Worm (Caenorhabditis elegans): Measurements from ENCODE around the gene pqn-2.
"Not testable (repeated sequence)": the region's sequence is repeated elsewhere in the genome, so short reads cannot be mapped to it uniquely, and the experiment has no call there.

The pqn-2 gene

ce11 chrV:10382142-10382541 is at the start of gene pqn-2:
Gene pqn-2, plus strand, starts transcription at chrV:10382442.
- no peak for TF ChIP-seq him-1 (tag; optimal IDR thresholded peaks at IDR 0.05)
- no peak for TF ChIP-seq dao-5 (tag; optimal IDR thresholded peaks at IDR 0.05)
- TF ChIP-seq W03F9.2 (tag; optimal IDR thresholded peaks at IDR 0.05) = no peak

DNA sequence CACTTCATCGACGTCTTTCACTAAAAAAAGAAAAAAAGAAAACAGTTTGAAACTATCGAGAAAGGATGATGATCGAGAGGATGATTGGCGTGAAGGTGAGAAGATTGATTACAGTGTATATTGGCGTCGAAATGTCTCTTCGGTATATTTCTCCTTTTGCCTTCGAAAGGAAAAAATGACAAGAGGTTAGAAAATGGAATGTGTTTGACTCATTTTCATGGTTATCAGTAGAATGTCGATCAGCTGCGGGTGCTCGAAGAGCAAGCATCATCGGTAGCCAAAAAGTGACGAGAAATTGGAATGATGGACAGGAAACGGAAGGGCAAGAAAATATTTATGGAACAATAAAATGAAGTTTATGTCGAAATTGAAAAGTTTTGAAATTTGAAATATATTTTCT is 48.4 kb upstream of the pqn-2 start:
- TF ChIP-seq dao-5 (tag; optimal IDR thresholded peaks at IDR 0.05) (no peak), W03F9.2 (tag; optimal IDR thresholded peaks at IDR 0.05) (no peak), him-1 (tag; optimal IDR thresholded peaks at IDR 0.05) (no peak)

DNA sequence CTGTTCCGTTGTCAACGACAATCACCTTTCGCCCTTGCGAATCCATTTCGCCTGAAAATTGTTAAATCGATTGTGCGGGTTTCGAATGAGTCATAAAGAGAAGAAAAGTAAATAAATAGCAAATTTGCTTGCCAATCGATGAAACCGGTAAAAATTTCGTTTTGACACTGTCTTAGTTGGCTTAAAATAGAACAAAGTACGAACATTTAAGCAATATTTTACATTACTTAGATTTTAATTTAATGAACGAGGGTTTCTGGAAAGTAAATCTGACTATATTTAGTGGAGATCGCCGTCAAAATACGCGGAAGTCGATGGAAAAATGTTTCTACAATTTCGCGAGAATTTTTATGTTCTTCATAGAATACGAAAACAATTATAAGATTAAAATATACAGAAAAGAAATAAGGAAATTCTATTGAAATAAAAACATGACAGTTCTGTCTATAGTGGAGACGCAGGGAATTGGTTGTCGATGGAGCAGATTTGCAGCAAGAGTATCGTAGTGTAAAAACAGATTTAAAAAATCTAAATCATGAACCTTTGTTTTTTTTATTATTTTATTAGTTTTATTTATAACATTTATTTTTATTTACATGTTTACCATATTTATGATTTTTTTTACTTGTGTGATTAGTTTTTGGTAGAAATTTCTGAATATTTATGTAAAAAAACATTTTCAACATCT is 43.8 kb upstream of the pqn-2 start, which contains the start of gene arx-2:
Gene arx-2 (minus strand): TSS at position 51 of the 688 bp plus-strand sequence.
- TF ChIP-seq him-1 (tag; optimal IDR thresholded peaks at IDR 0.05) (no peak), W03F9.2 (tag; optimal IDR thresholded peaks at IDR 0.05) (peak; percentile 90)

DNA sequence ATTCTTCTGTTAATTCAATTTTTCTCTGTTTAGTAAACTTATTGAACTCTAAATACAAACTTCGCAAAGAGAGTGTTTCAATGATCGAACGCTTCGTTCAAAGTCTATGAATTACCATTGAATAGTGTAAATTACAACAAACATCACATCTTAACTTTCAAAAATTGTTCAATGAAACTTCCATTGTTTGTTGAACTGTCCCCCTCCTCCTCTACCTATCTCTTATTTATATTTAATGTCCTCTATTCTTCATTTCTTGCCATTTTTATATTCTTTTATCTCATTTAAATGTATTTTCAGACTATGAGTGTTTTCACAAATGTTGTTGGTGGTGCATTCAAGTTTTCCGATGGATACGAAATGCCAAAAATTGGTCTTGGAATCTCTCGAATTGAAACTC is 43.0 kb upstream of the pqn-2 start, which contains the start of gene K07C5.2:
Gene K07C5.2 (plus strand): TSS at position 301 of the 400 bp plus-strand sequence.
- no peak for TF ChIP-seq W03F9.2 (tag; optimal IDR thresholded peaks at IDR 0.05)
- no peak for TF ChIP-seq him-1 (tag; optimal IDR thresholded peaks at IDR 0.05)
- TF ChIP-seq dao-5 (tag; optimal IDR thresholded peaks at IDR 0.05) = no peak

DNA sequence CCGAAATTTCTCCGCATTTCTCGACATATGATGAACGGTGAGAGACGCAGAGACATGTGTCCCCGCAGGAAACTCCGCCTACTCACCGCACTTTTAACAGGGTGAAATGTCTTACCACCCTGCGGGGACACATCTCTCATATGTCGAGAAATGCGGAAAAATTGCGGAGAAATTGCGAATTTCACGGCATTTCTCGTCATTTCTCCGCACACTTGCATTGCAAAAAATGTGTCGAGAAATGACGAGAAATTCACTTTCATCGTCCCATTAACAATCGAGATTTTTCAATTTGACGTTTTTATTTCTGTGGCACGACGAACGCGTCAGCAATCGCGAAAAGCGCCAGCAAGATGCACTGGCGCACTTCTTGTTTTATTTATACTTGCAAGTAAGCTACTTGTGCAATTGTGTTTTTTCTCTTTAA is 40.3 kb upstream of the pqn-2 start, which contains the start of gene K07C5.13:
Gene K07C5.13 (plus strand): TSS at position 151 of the 424 bp plus-strand sequence.
- TF ChIP-seq him-1, dao-5, W03F9.2 (tag; optimal IDR thresholded peaks at IDR 0.05): not testable (repeated sequence)

DNA sequence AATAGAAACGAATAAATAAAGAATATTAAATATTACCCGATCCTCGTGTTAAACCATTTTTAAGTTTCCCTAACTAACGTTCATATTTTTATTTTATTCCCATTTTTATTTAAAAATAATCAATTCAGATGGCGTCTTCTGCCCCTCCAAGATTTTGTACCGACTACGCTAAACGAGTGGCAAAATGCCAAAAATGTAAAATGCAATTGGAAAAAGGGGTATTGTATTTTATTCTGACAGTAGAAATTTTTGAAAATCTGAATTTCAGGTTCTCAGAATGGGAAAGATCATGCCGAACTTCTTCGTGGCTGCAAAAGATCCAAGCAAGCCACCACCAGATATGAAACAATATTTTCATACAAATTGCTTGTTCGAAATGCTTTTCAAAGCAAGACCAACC is 39.3 kb upstream of the pqn-2 start, which contains the start of gene K07C5.3:
Gene K07C5.3 (plus strand): TSS at position 129 of the 400 bp plus-strand sequence.
- TF ChIP-seq W03F9.2 (tag; optimal IDR thresholded peaks at IDR 0.05) (no peak), him-1 (tag; optimal IDR thresholded peaks at IDR 0.05) (no peak), dao-5 (tag; optimal IDR thresholded peaks at IDR 0.05) (no peak)

DNA sequence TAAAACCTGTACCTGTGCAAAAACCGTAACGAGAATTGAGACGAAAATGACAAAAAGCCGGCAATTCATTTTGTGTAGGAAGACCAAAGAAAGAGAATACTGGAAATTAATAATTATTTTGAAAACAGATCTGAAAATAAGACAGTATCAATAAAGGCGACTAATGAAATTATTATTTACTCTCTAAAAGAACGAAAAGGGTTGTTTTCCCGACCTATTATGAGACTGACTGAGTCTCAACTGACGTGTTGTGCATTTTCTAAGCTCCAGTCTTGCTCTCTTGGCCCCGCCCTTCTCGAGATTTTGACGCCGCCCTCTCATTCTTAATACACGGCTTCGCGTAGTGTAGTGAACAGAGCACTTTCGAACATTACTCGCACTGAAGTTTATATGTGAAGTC is 32.2 kb upstream of the pqn-2 start, which contains the start of gene K07C5.9:
Gene K07C5.9 (minus strand): TSS at position 101 of the 400 bp plus-strand sequence.
- TF ChIP-seq W03F9.2 (tag; optimal IDR thresholded peaks at IDR 0.05) = no peak
- TF ChIP-seq him-1 (tag; optimal IDR thresholded peaks at IDR 0.05) = no peak
- no peak for TF ChIP-seq dao-5 (tag; optimal IDR thresholded peaks at IDR 0.05)

- no peak for TF ChIP-seq dao-5 (tag; optimal IDR thresholded peaks at IDR 0.05)
- peak; percentile 93 for TF ChIP-seq W03F9.2 (tag; optimal IDR thresholded peaks at IDR 0.05)
- TF ChIP-seq him-1 (tag; optimal IDR thresholded peaks at IDR 0.05) = peak; percentile 28
Measured at ce11 chrV:10352928-10353427, 29.3 kb upstream of the pqn-2 start, which contains the start of gene nol-56. Gene nol-56, minus strand, starts transcription at chrV:10352978.

DNA sequence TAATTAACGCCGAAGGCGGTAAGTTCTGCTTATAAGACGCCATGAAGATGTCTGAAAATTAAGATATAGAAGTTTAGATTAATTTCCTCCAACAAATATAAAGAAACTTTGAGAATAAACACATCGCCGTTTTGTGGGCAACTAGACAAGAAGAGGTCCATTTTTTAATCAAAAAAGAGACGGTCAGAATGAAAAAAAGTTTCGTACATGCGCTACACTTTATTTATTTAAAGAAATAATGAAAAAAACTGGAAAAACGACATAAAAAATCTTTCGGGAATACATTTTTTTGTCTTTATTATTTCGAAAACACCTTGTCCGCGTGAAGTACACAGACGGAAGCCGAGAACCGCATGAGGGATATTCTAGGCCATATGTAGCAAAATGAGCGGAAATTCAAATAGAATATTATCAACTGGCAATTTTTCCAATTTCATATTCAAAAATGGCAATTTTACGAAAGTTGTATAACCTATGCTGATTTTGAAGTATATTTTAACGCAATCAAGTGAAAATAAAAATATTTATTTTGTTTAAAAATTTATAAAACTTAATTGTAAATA is 26.4 kb upstream of the pqn-2 start, which contains the start of gene sluh-7:
Gene sluh-7 (minus strand): TSS at position 51 of the 563 bp plus-strand sequence.
- TF ChIP-seq dao-5 (tag; optimal IDR thresholded peaks at IDR 0.05) (no peak), W03F9.2 (tag; optimal IDR thresholded peaks at IDR 0.05) (peak; percentile 86), him-1 (tag; optimal IDR thresholded peaks at IDR 0.05) (peak; percentile 32)

ce11 chrV:10357467-10357953 is 24.7 kb upstream of the pqn-2 start, which contains the start of gene ceeh-2:
Gene ceeh-2, minus strand, starts transcription at chrV:10357903.
- TF ChIP-seq dao-5 (tag; optimal IDR thresholded peaks at IDR 0.05) = no peak
- TF ChIP-seq W03F9.2 (tag; optimal IDR thresholded peaks at IDR 0.05) = no peak
- TF ChIP-seq him-1 (tag; optimal IDR thresholded peaks at IDR 0.05) = no peak

- TF ChIP-seq dao-5 (tag; optimal IDR thresholded peaks at IDR 0.05) (no peak), W03F9.2 (tag; optimal IDR thresholded peaks at IDR 0.05) (no peak), him-1 (tag; optimal IDR thresholded peaks at IDR 0.05) (no peak)
Measured at ce11 chrV:10358238-10358637, 24.0 kb upstream of the pqn-2 start, which contains the start of gene ttll-15. Gene ttll-15, plus strand, starts transcription at chrV:10358538.

- TF ChIP-seq W03F9.2 (tag; optimal IDR thresholded peaks at IDR 0.05) (no peak), dao-5 (tag; optimal IDR thresholded peaks at IDR 0.05) (no peak)
Measured at ce11 chrV:10360186-10360585, 22.1 kb upstream of the pqn-2 start.

DNA sequence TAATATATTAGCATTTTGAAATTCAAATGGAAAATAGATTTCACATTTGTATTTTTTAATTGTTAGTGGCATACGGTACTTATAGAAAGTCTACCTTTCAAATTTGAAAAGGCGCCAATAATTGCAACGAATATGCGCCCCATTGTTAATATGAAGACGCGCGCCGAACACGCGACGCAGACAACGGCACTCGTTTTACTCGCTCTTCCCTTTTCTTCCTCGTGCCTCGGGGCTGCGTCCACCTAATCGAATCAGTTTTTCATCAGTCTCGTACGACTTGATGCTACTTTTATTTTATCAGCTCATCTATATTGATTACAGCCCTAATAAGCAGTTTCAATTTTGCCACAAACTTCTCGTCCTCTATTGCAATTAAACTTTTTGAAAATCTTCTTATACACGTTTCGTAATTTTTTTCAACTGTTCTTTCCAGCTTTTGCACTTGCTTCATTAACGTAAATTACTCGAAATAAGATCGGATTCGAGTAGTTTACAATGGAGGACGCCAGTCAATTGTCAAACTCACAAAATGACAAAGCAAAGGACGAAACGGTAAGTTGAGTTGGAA is 20.3 kb upstream of the pqn-2 start, which contains the start of gene cash-1:
Gene cash-1 (plus strand): TSS at position 432 of the 568 bp plus-strand sequence.
- TF ChIP-seq W03F9.2 (tag; optimal IDR thresholded peaks at IDR 0.05) (peak; percentile 73), dao-5 (tag; optimal IDR thresholded peaks at IDR 0.05) (no peak)

Measured in whole organism, L4/young adult.